Worm (Caenorhabditis elegans): ENCODE data around the gene pfd-5.

DNA sequence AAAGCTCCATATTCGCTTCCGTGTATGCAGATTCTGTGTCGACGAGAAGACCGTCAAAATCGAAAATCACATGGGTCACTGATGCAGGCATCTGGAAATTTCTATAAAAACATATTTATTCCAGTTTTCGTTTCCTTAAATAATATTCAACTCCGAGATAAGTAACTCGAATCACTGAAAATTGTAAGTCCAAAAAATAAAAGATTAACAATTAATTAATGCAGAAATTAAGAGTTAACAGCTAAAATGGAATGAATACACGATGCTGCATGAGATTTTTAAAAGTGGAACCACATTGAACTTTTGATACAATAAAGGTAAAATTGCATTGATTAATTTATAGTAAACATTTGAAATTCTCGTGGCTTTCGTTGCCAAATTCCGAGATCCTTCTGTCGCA lies 32.2 kb upstream of the pfd-5 start, which contains the start of gene R151.10:
- no peak for TF ChIP-seq T22C8.4 (GFP tag; IDR thresholded peaks at IDR 0.05)
- TF ChIP-seq cog-1 (tag; optimal IDR thresholded peaks at IDR 0.05), result no peak
- no peak for TF ChIP-seq ztf-23 (GFP tag; IDR thresholded peaks at IDR 0.05)
- TF ChIP-seq tab-1 (GFP tag; IDR thresholded peaks at IDR 0.05), result no peak
- no peak for TF ChIP-seq ref-1 (GFP tag; conservative IDR thresholded peaks at IDR 0.05)
- no peak for TF ChIP-seq flt-1 (GFP tag; IDR thresholded peaks at IDR 0.05)
- TF ChIP-seq ztf-29 (GFP tag; IDR thresholded peaks at IDR 0.05), result no peak
- TF ChIP-seq klf-2 (GFP tag; conservative IDR thresholded peaks at IDR 0.05), result no peak
- no peak for TF ChIP-seq med-1 (GFP tag; optimal IDR thresholded peaks at IDR 0.05; ENCODE audit: insufficient read depth)

All from whole organism, midembryonic.